Fruit fly (Drosophila melanogaster): ENCODE measurements around the gene Dnah3.

dm6 chr3L:4844792-4845191, 16.3 kb upstream of the Dnah3 start:
- TF ChIP-seq Dfd (GFP tag; optimal IDR thresholded peaks at IDR 0.05), result no peak
- TF ChIP-seq Hr78 (GFP tag; optimal IDR thresholded peaks at IDR 0.05), result no peak
- no peak for TF ChIP-seq usp (GFP tag; optimal IDR thresholded peaks at IDR 0.05)
- TF ChIP-seq h (GFP tag; optimal IDR thresholded peaks at IDR 0.05), result no peak
- no peak for TF ChIP-seq CG9705 (GFP tag; optimal IDR thresholded peaks at IDR 0.05)
- TF ChIP-seq Rel (GFP tag; optimal IDR thresholded peaks at IDR 0.05), result no peak
- no peak for TF ChIP-seq Rel (tag; optimal IDR thresholded peaks at IDR 0.05)
- TF ChIP-seq Hr83 (GFP tag; optimal IDR thresholded peaks at IDR 0.05; ENCODE audit: poor library complexity, severe bottlenecking), result no peak
- TF ChIP-seq N (GFP tag; optimal IDR thresholded peaks at IDR 0.05), result no peak
- no peak for TF ChIP-seq br (GFP tag; optimal IDR thresholded peaks at IDR 0.05)
- TF ChIP-seq pan (optimal IDR thresholded peaks at IDR 0.05), result no peak

All from whole organism, wandering third instar larva.